Worm (Caenorhabditis elegans): Measurements from ENCODE around the gene let-60.

Gene let-60

DNA sequence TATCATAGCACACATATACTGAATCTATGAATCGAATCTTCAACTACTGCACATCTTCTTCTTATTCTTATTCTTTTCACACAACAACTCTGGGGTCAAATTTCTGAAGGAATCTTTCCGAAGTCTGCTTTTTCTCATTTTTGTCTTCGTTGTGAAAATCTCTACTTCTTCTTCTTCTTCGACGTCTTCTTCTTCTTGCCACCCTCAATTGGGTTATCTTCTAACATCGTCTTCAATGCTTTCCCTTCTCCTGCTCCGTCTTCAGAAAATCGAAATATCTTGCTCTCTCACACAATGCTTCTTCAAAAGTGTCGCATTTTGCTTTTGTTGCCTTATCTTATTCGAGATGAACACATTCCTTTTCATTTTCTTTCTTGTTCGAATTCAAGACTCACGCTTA, 32.4 kb upstream of the let-60 start:
- no peak for TF ChIP-seq mdl-1 (tag; optimal IDR thresholded peaks at IDR 0.05)
- no peak for TF ChIP-seq fkh-10 (GFP tag; optimal IDR thresholded peaks at IDR 0.05)
- no peak for TF ChIP-seq elt-1 (tag; optimal IDR thresholded peaks at IDR 0.05)
- no peak for TF ChIP-seq hmg-11 (tag; optimal IDR thresholded peaks at IDR 0.05)

- TF ChIP-seq pqm-1 (tag; optimal IDR thresholded peaks at IDR 0.05) (peak; percentile 16), elt-3 (tag; optimal IDR thresholded peaks at IDR 0.05) (no peak), pha-4 (tag; optimal IDR thresholded peaks at IDR 0.05) (peak; percentile 2), elt-2 (tag; optimal IDR thresholded peaks at IDR 0.05) (peak; percentile 65)
Measured at ce11 chrIV:11721878-11722277, 31.0 kb upstream of the let-60 start.

DNA sequence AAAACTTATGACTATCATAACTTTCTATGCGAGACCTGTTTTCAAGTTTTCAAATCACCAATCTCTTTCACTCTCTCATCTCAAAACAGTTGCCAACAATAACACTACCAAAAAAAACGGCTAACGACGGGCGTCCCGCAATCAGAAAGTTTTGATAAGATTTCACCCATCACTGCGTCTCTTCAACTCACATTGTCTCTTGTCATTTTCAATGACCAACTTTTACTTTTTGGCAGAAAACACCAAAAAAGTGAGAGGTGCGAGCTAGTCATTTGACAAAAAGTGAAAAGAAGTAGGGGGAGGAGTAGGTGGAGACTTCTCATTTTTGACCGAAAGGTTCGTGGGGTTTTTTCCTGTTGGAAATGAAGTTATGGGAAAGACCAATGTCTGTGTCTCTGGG, 27.8 kb upstream of the let-60 start:
- TF ChIP-seq nfya-1 (tag; optimal IDR thresholded peaks at IDR 0.05; ENCODE audit: insufficient read depth) (no peak), nhr-12 (tag; optimal IDR thresholded peaks at IDR 0.05) (no peak), elt-1 (tag; optimal IDR thresholded peaks at IDR 0.05) (no peak), R02D3.7 (tag; optimal IDR thresholded peaks at IDR 0.05) (no peak), pqm-1 (tag; optimal IDR thresholded peaks at IDR 0.05) (no peak), ceh-9 (tag; optimal IDR thresholded peaks at IDR 0.05) (no peak), nhr-25 (tag; optimal IDR thresholded peaks at IDR 0.05) (peak; percentile 8)

- TF ChIP-seq hmg-11 (tag; optimal IDR thresholded peaks at IDR 0.05) (peak; percentile 19), mdl-1 (tag; optimal IDR thresholded peaks at IDR 0.05) (no peak), fkh-10 (GFP tag; optimal IDR thresholded peaks at IDR 0.05) (peak; percentile 18), nhr-25 (tag; optimal IDR thresholded peaks at IDR 0.05) (peak; percentile 20)
Measured at ce11 chrIV:11717094-11717876, 26.4 kb upstream of the let-60 start.

DNA sequence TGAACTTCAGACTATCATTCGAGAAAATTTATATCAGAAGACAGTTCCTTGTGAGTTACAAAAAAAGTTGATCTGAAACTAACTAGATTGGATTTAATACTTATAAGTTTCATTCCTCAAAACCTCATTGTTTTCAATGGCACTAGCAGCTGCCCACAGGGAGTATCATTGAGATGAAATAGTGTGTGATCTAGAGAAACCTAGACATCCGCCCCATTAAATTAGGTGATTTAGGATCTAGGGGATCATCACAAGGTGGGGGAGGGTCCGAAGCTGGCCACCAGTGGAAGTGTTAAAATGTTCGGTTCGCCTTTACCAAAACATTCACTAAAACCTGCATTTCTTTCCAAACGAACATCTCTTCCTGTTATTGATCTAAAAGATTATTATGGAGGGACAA, 25.5 kb upstream of the let-60 start:
- TF ChIP-seq ama-1 (optimal IDR thresholded peaks at IDR 0.05) (no peak), nhr-28 (tag; optimal IDR thresholded peaks at IDR 0.05) (no peak), unc-62 (GFP tag; optimal IDR thresholded peaks at IDR 0.05) (no peak), egl-5 (tag; optimal IDR thresholded peaks at IDR 0.05) (peak; percentile 70), nfya-1 (tag; optimal IDR thresholded peaks at IDR 0.05; ENCODE audit: insufficient read depth) (no peak)

- TF ChIP-seq fkh-2 (tag; optimal IDR thresholded peaks at IDR 0.05) (no peak), nhr-43 (tag; optimal IDR thresholded peaks at IDR 0.05; ENCODE audit: poor library complexity, severe bottlenecking) (no peak), sea-2 (GFP tag; optimal IDR thresholded peaks at IDR 0.05) (no peak), elt-3 (tag; optimal IDR thresholded peaks at IDR 0.05) (no peak)
Measured at ce11 chrIV:11714739-11715138, 23.9 kb upstream of the let-60 start, which contains the start of gene magi-1. magi-1 (plus strand) TSS chrIV:11715039.

ce11 chrIV:11713289-11713688, 22.4 kb upstream of the let-60 start:
- no peak for TF ChIP-seq pha-4 (tag; optimal IDR thresholded peaks at IDR 0.05)
- TF ChIP-seq unc-62 (GFP tag; optimal IDR thresholded peaks at IDR 0.05), result peak; percentile 9
- no peak for TF ChIP-seq ztf-11 (tag; optimal IDR thresholded peaks at IDR 0.05)
- no peak for TF ChIP-seq ZK546.5 (tag; optimal IDR thresholded peaks at IDR 0.05)
- no peak for TF ChIP-seq egl-27 (tag; optimal IDR thresholded peaks at IDR 0.05)
- TF ChIP-seq eor-1 (tag; optimal IDR thresholded peaks at IDR 0.05), result no peak
- TF ChIP-seq lin-39 (tag; optimal IDR thresholded peaks at IDR 0.05), result peak; percentile 51
- no peak for TF ChIP-seq zag-1 (tag; optimal IDR thresholded peaks at IDR 0.05)

DNA sequence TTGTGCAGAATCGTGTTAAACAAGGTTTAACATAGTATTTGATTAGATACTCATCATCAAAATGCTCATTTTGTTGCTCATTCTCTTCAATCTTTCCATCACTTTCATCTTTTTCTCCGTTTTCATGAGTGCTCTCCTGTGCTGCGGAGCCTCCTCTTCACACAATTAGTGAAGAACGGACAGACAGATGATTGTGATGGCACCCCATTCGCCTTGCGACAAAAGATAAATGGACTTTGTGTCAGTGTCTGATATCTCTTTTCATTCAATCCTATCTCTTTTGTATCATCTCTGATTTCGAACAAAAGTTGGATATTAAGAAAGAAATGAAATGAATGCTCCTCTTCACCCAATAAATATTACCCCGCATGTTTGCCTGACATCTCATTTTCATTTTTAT, 19.4 kb upstream of the let-60 start:
- TF ChIP-seq nhr-76 (tag; optimal IDR thresholded peaks at IDR 0.05), result no peak
- peak; percentile 79 for TF ChIP-seq egl-5 (tag; optimal IDR thresholded peaks at IDR 0.05)
- TF ChIP-seq elt-1 (tag; optimal IDR thresholded peaks at IDR 0.05), result no peak
- TF ChIP-seq nhr-11 (tag; optimal IDR thresholded peaks at IDR 0.05), result peak; percentile 1
- peak; percentile 6 for TF ChIP-seq nfya-1 (tag; optimal IDR thresholded peaks at IDR 0.05; ENCODE audit: insufficient read depth)
- TF ChIP-seq pha-4 (tag; optimal IDR thresholded peaks at IDR 0.05), result no peak
- no peak for TF ChIP-seq ama-1 (optimal IDR thresholded peaks at IDR 0.05)
- no peak for TF ChIP-seq fkh-10 (GFP tag; optimal IDR thresholded peaks at IDR 0.05)
- no peak for TF ChIP-seq lin-15B (tag; optimal IDR thresholded peaks at IDR 0.05)
- TF ChIP-seq nhr-237 (tag; optimal IDR thresholded peaks at IDR 0.05), result no peak
- no peak for TF ChIP-seq R02D3.7 (tag; optimal IDR thresholded peaks at IDR 0.05)
- TF ChIP-seq ztf-11 (tag; optimal IDR thresholded peaks at IDR 0.05), result no peak
- no peak for TF ChIP-seq nhr-23 (tag; optimal IDR thresholded peaks at IDR 0.05)
- TF ChIP-seq nhr-67 (tag; optimal IDR thresholded peaks at IDR 0.05), result no peak
